Fruit fly (Drosophila melanogaster) whole organism, embryonic: ENCODE results near the gene dpr20.

Experiments used
- Atf6 ChIP-seq: fragments of 200-800 bp; sonication (Bioruptor generic); IDR thresholded peaks from 2 replicates; pipeline ENCODE4 v1.3.6; 2022; ENCODE audit warnings: missing biosample characterization, missing genetic modification characterization
- Awh ChIP-seq: fragments of 200-800 bp; sonication (Bioruptor generic); IDR thresholded peaks from 2 replicates; pipeline ENCODE4, ENCODE4 v1.3.6; 2022; ENCODE audit warnings: missing biosample characterization, missing genetic modification characterization
- CG10654 ChIP-seq: fragments of 200-800 bp; sonication (Bioruptor generic); optimal IDR thresholded peaks from 2 replicates; lab custom pipeline; 2016; ENCODE audit warnings: missing biosample characterization, missing genetic modification characterization
- CG11696 ChIP-seq: fragments of 200-800 bp; sonication (Bioruptor generic); IDR thresholded peaks from 2 replicates; pipeline ENCODE4 v1.3.6; 2022; ENCODE audit warnings: missing biosample characterization, missing genetic modification characterization
- CG12391 ChIP-seq: fragments of 200-800 bp; sonication (Bioruptor generic); optimal IDR thresholded peaks from 3 replicates; lab custom pipeline; 2018; ENCODE audit warnings: missing biosample characterization, mild to moderate bottlenecking, missing genetic modification characterization, moderate library complexity
- CG14014 ChIP-seq: fragments of 200-800 bp; sonication (Bioruptor generic); IDR thresholded peaks from 2 replicates; pipeline ENCODE4 v1.3.6; 2022; ENCODE audit warnings: missing biosample characterization, missing genetic modification characterization
- CG17359 ChIP-seq: fragments of 200-800 bp; sonication (Bioruptor generic); optimal IDR thresholded peaks from 3 replicates; lab custom pipeline; 2018; ENCODE audit warnings: missing biosample characterization, mild to moderate bottlenecking, missing genetic modification characterization, moderate library complexity
- CG17912 ChIP-seq: fragments of 200-800 bp; sonication (Bioruptor generic); optimal IDR thresholded peaks from 2 replicates; lab custom pipeline; 2018; ENCODE audit warnings: missing biosample characterization, mild to moderate bottlenecking, missing genetic modification characterization
- CG18619 ChIP-seq: fragments of 200-800 bp; sonication (Bioruptor generic); optimal IDR thresholded peaks from 3 replicates; lab custom pipeline; 2017; ENCODE audit warnings: missing biosample characterization, mild to moderate bottlenecking, missing genetic modification characterization
- CG3995 ChIP-seq: fragments of 200-800 bp; sonication (Bioruptor generic); optimal IDR thresholded peaks from 3 replicates; lab custom pipeline; 2016; ENCODE audit warnings: missing biosample characterization, missing genetic modification characterization
- CG6175 ChIP-seq: fragments of 200-800 bp; sonication (Bioruptor generic); IDR thresholded peaks from 3 replicates; pipeline ENCODE4 v1.3.6; 2022; ENCODE audit warnings: missing biosample characterization, missing genetic modification characterization
- CG6272 ChIP-seq: fragments of 200-800 bp; sonication (Bioruptor generic); IDR thresholded peaks from 2 replicates; pipeline ENCODE4 v1.3.6; 2022; ENCODE audit warnings: missing biosample characterization, missing genetic modification characterization
- CG7928 ChIP-seq: fragments of 200-800 bp; sonication (Bioruptor generic); optimal IDR thresholded peaks from 2 replicates; lab custom pipeline; 2017; ENCODE audit warnings: missing biosample characterization, mild to moderate bottlenecking, missing genetic modification characterization
- CG7963 ChIP-seq: fragments of 200-800 bp; sonication (Bioruptor generic); IDR thresholded peaks from 3 replicates; pipeline ENCODE4 v1.3.6; 2022; ENCODE audit warnings: missing biosample characterization, missing genetic modification characterization; ENCODE audit not compliant: partially characterized antibody
- CG8281 ChIP-seq: fragments of 200-800 bp; sonication (Bioruptor generic); optimal IDR thresholded peaks from 2 replicates; lab custom pipeline; 2018; ENCODE audit warnings: missing biosample characterization, mild to moderate bottlenecking, missing genetic modification characterization, moderate library complexity
- Ets65A ChIP-seq: fragments of 200-800 bp; sonication (Bioruptor generic); peaks from one replicate; lab custom pipeline; 2016; ENCODE audit warnings: missing biosample characterization, missing genetic modification characterization
- Gug ChIP-seq: fragments of 200-800 bp; sonication (Bioruptor generic); IDR thresholded peaks from 4 replicates; pipeline ENCODE4 v1.3.6; 2022; ENCODE audit warnings: missing biosample characterization, missing genetic modification characterization
- HLH3B ChIP-seq: fragments of 200-800 bp; sonication (Bioruptor generic); IDR thresholded peaks from 2 replicates; pipeline ENCODE4 v1.3.6; 2022; ENCODE audit warnings: missing biosample characterization, missing genetic modification characterization
- HmgZ ChIP-seq: fragments of 200-800 bp; sonication (Bioruptor generic); optimal IDR thresholded peaks from 2 replicates; lab custom pipeline; 2018; ENCODE audit warnings: missing biosample characterization, mild to moderate bottlenecking, missing genetic modification characterization
- Hr3 ChIP-seq: fragments of 200-800 bp; sonication (Bioruptor generic); optimal IDR thresholded peaks from 3 replicates; lab custom pipeline; 2016; ENCODE audit warnings: missing biosample characterization, missing genetic modification characterization
- Hr78 ChIP-seq, 2 experiments: fragments of 200-800 bp in 1 of 2; fragments of >200 bp in 1 of 2; sonication (Bioruptor generic) in 1 of 2; optimal IDR thresholded peaks; 2 replicates each; lab custom pipeline; 2017 to 2019; ENCODE audit warnings: missing biosample characterization in 2 of 2, missing genetic modification characterization in 2 of 2, mild to moderate bottlenecking in 1 of 2, moderate library complexity in 1 of 2
- MESR4 ChIP-seq: fragments of 200-800 bp; sonication (Bioruptor generic); optimal IDR thresholded peaks from 2 replicates; lab custom pipeline; 2018; ENCODE audit warnings: missing biosample characterization, mild to moderate bottlenecking, missing genetic modification characterization, moderate library complexity
- Nf-YB ChIP-seq: fragments of 200-800 bp; sonication (Bioruptor generic); optimal IDR thresholded peaks from 3 replicates; lab custom pipeline; 2019; ENCODE audit warnings: missing biosample characterization, mild to moderate bottlenecking, missing genetic modification characterization, moderate library complexity
- Nf-YC ChIP-seq: fragments of 200-800 bp; optimal IDR thresholded peaks from 3 replicates; lab custom pipeline; 2019; ENCODE audit warnings: missing biosample characterization, mild to moderate bottlenecking, missing genetic modification characterization, moderate library complexity
- Pdp1 ChIP-seq, 2 experiments: fragments of 200-800 bp; sonication (Bioruptor generic); optimal IDR thresholded peaks; 3 replicates each; lab custom pipeline; 2016; ENCODE audit warnings: missing biosample characterization in 2 of 2, missing genetic modification characterization in 2 of 2, mild to moderate bottlenecking in 1 of 2, moderate library complexity in 1 of 2
- Poxn ChIP-seq: fragments of 200-800 bp; sonication (Bioruptor generic); IDR thresholded peaks from 2 replicates; pipeline ENCODE4 v1.3.6; 2022; ENCODE audit warnings: missing biosample characterization, missing genetic modification characterization
- Ptx1 ChIP-seq: fragments of 200-800 bp; sonication (Bioruptor generic); IDR thresholded peaks from 2 replicates; pipeline ENCODE4 v1.3.6; 2022; ENCODE audit warnings: missing biosample characterization, missing genetic modification characterization
- Ravus ChIP-seq: fragments of 200-800 bp; sonication (Bioruptor generic); IDR thresholded peaks from 2 replicates; pipeline ENCODE4 v1.3.6; 2022; ENCODE audit warnings: missing biosample characterization, missing genetic modification characterization
- Six4 ChIP-seq: fragments of 200-800 bp; sonication (Bioruptor generic); optimal IDR thresholded peaks from 2 replicates; lab custom pipeline; 2016; ENCODE audit warnings: missing biosample characterization, missing genetic modification characterization
- Sox102F ChIP-seq: fragments of 200-800 bp; sonication (Bioruptor generic); optimal IDR thresholded peaks from 2 replicates; lab custom pipeline; 2018; ENCODE audit warnings: missing biosample characterization, mild to moderate bottlenecking, missing genetic modification characterization, moderate library complexity
- abd-A ChIP-seq: fragments of 200-800 bp; sonication (Bioruptor generic); optimal IDR thresholded peaks from 3 replicates; lab custom pipeline; 2019; ENCODE audit warnings: missing biosample characterization, mild to moderate bottlenecking, missing genetic modification characterization, moderate library complexity
- ara ChIP-seq: fragments of 200-800 bp; sonication (Bioruptor generic); IDR thresholded peaks from 2 replicates; pipeline ENCODE4 v1.3.6; 2022; ENCODE audit warnings: missing biosample characterization, missing genetic modification characterization
- bowl ChIP-seq: fragments of 200-800 bp; sonication (Bioruptor generic); IDR thresholded peaks from 2 replicates; pipeline ENCODE4 v1.3.6; 2022; ENCODE audit warnings: missing biosample characterization, missing genetic modification characterization
- caup ChIP-seq: fragments of 200-800 bp; sonication (Bioruptor generic); optimal IDR thresholded peaks from 3 replicates; lab custom pipeline; 2017; ENCODE audit warnings: missing biosample characterization, mild to moderate bottlenecking, missing genetic modification characterization, moderate library complexity; ENCODE audit not compliant: severe bottlenecking
- dm ChIP-seq: fragments of 200-800 bp; sonication (Bioruptor generic); optimal IDR thresholded peaks from 3 replicates; lab custom pipeline; 2016; ENCODE audit warnings: missing biosample characterization, missing genetic modification characterization
- en ChIP-seq: fragments of 200-800 bp; sonication (Bioruptor generic); optimal IDR thresholded peaks from 2 replicates; lab custom pipeline; 2016; ENCODE audit warnings: missing biosample characterization, missing genetic modification characterization
- esg ChIP-seq: fragments of 200-800 bp; sonication (Bioruptor generic); conservative IDR thresholded peaks from 2 replicates; pipeline ENCODE4 v1.3.6; 2022; ENCODE audit warnings: missing biosample characterization, missing genetic modification characterization
- exex ChIP-seq: fragments of 200-800 bp; sonication (Bioruptor generic); optimal IDR thresholded peaks from 4 replicates; lab custom pipeline; 2018; ENCODE audit warnings: missing biosample characterization, mild to moderate bottlenecking, missing genetic modification characterization, moderate library complexity
- eyg ChIP-seq: fragments of 200-800 bp; sonication (Bioruptor generic); optimal IDR thresholded peaks from 3 replicates; lab custom pipeline; 2016; ENCODE audit warnings: missing biosample characterization, missing genetic modification characterization
- ind ChIP-seq: fragments of 200-800 bp; sonication (Bioruptor generic); optimal IDR thresholded peaks from 3 replicates; lab custom pipeline; 2016; ENCODE audit warnings: missing biosample characterization, missing genetic modification characterization
- jigr1 ChIP-seq: fragments of 200-800 bp; sonication (Bioruptor generic); IDR thresholded peaks from 3 replicates; pipeline ENCODE4 v1.3.6; 2022; ENCODE audit warnings: missing biosample characterization, missing genetic modification characterization
- lov ChIP-seq, 2 experiments: fragments of 200-800 bp in 1 of 2; fragments of >200 bp in 1 of 2; sonication (Bioruptor generic) in 1 of 2; IDR thresholded peaks in 1 of 2; optimal IDR thresholded peaks in 1 of 2; 2 replicates in 1 of 2; 3 replicates in 1 of 2; pipeline versions ENCODE4 v1.3.6 to Lab custom; 2017 to 2022; ENCODE audit warnings: missing biosample characterization in 1 of 2, missing genetic modification characterization in 1 of 2
- nerfin-2 ChIP-seq: fragments of 200-800 bp; sonication (Bioruptor generic); IDR thresholded peaks from 2 replicates; pipeline ENCODE4 v1.3.6; 2022; ENCODE audit warnings: missing biosample characterization, missing genetic modification characterization; ENCODE audit not compliant: partially characterized antibody
- slbo ChIP-seq: fragments of 200-800 bp; sonication (Bioruptor generic); IDR thresholded peaks from 2 replicates; pipeline ENCODE4 v1.3.6; 2022; ENCODE audit warnings: missing biosample characterization, missing genetic modification characterization
- sr ChIP-seq: fragments of 200-800 bp; sonication (Bioruptor generic); IDR thresholded peaks from 3 replicates; pipeline ENCODE4 v1.3.6; 2022; ENCODE audit warnings: missing biosample characterization, missing genetic modification characterization
- ssp ChIP-seq: fragments of 200-800 bp; sonication (Bioruptor generic); IDR thresholded peaks from 2 replicates; pipeline ENCODE4 v1.3.6; 2022; ENCODE audit warnings: missing biosample characterization, missing genetic modification characterization
- stc ChIP-seq: fragments of 200-800 bp; sonication (Bioruptor generic); IDR thresholded peaks from 2 replicates; pipeline ENCODE4 v1.3.6; 2022; ENCODE audit warnings: missing biosample characterization, missing genetic modification characterization
- tx ChIP-seq: fragments of 200-800 bp; sonication (Bioruptor generic); optimal IDR thresholded peaks from 2 replicates; lab custom pipeline; 2016; ENCODE audit warnings: missing biosample characterization, missing genetic modification characterization
- wdn ChIP-seq: fragments of 200-800 bp; sonication (Bioruptor generic); IDR thresholded peaks from 2 replicates; pipeline ENCODE4 v1.3.6; 2022; ENCODE audit warnings: missing biosample characterization, missing genetic modification characterization
- zfh1 ChIP-seq: fragments of 200-800 bp; sonication (Bioruptor generic); IDR thresholded peaks from 3 replicates; pipeline ENCODE4 v1.3.6; 2022; ENCODE audit warnings: missing biosample characterization, missing genetic modification characterization

Gene dpr20

dm6 chr3L:819297-819886 lies 37.7 kb downstream of the dpr20 start (continued):
- peak; percentile 94 for TF ChIP-seq Sox102F (GFP tag; lab: Kevin White, UChicago)
- TF ChIP-seq CG17359 (tag; lab: Kevin White, UChicago), result peak; percentile 92
- peak; percentile 85 for TF ChIP-seq Six4 (GFP tag; lab: Kevin White, UChicago)
- TF ChIP-seq CG10654 (GFP tag; lab: Kevin White, UChicago), result peak; percentile 84
- peak; percentile 44 for TF ChIP-seq Ravus
- TF ChIP-seq tx, result peak; percentile 81
- peak; percentile 80 for TF ChIP-seq CG18619 (GFP tag; lab: Kevin White, UChicago)
- TF ChIP-seq Hr3 (GFP tag; lab: Kevin White, UChicago), result peak; percentile 78
- peak; percentile 56 for TF ChIP-seq CG7928
- peak; percentile 94 for TF ChIP-seq CG14014 (GFP tag; lab: Robert Waterston, UW)
- peak; percentile 48 for TF ChIP-seq CG3995 (GFP tag; lab: Kevin White, UChicago)
- TF ChIP-seq Pdp1 (GFP tag; optimal IDR thresholded peaks at IDR 0.05; lab: Kevin White, UChicago), result peak; percentile 86 to 90
- TF ChIP-seq Nf-YC, result peak; percentile 52
- peak; percentile 81 for TF ChIP-seq jigr1 (GFP tag; lab: Robert Waterston, UW)
- TF ChIP-seq CG6175 (GFP tag; lab: Robert Waterston, UW), result peak; percentile 87
- TF ChIP-seq abd-A (tag; lab: Kevin White, UChicago), result peak; percentile 77
- TF ChIP-seq sr (GFP tag; lab: Robert Waterston, UW), result peak; percentile 85
- peak; percentile 97 for TF ChIP-seq Ets65A (GFP tag; lab: Kevin White, UChicago)
- TF ChIP-seq wdn (GFP tag; lab: Robert Waterston, UW), result peak; percentile 81
- TF ChIP-seq Hr78 (GFP tag; optimal IDR thresholded peaks at IDR 0.05; lab: Kevin White, UChicago), result peak in 1 of 2 experiments; percentile 82
- peak; percentile 85 for TF ChIP-seq en (GFP tag; lab: Kevin White, UChicago)
- peak; percentile 94 for TF ChIP-seq Gug (GFP tag; lab: Robert Waterston, UW)
- peak; percentile 71 for TF ChIP-seq CG8281 (tag; lab: Kevin White, UChicago)
- TF ChIP-seq zfh1 (GFP tag; lab: Robert Waterston, UW), result peak; percentile 94
- peak; percentile 90 for TF ChIP-seq caup
- peak; percentile 88 for TF ChIP-seq CG11696 (GFP tag; lab: Robert Waterston, UW)
- TF ChIP-seq Ptx1 (GFP tag; lab: Robert Waterston, UW), result peak; percentile 96
- peak; percentile 67 for TF ChIP-seq CG17912
- TF ChIP-seq HmgZ (tag; lab: Kevin White, UChicago), result peak; percentile 77
- TF ChIP-seq lov (optimal IDR thresholded peaks at IDR 0.05; lab: Kevin White, UChicago), result no peak
- TF ChIP-seq lov (GFP tag; IDR thresholded peaks at IDR 0.05; lab: Robert Waterston, UW), result peak; percentile 93
- TF ChIP-seq CG7963, result no peak
- TF ChIP-seq ssp (GFP tag; lab: Robert Waterston, UW), result peak; percentile 82
- TF ChIP-seq slbo, result peak; percentile 95
- peak; percentile 94 for TF ChIP-seq stc (GFP tag; lab: Robert Waterston, UW)
- peak; percentile 86 for TF ChIP-seq CG6272 (GFP tag; lab: Robert Waterston, UW)
- TF ChIP-seq HLH3B (GFP tag; lab: Robert Waterston, UW), result peak; percentile 95
- peak; percentile 94 for TF ChIP-seq Awh (GFP tag; lab: Robert Waterston, UW)
- TF ChIP-seq Nf-YB (GFP tag; lab: Kevin White, UChicago), result peak; percentile 56
- TF ChIP-seq exex (tag; lab: Kevin White, UChicago), result peak; percentile 28
- TF ChIP-seq ara (GFP tag; lab: Robert Waterston, UW), result peak; percentile 91
- peak; percentile 92 for TF ChIP-seq esg (GFP tag; lab: Robert Waterston, UW)
- peak; percentile 84 for TF ChIP-seq eyg (GFP tag; lab: Kevin White, UChicago)
- TF ChIP-seq ind, result peak; percentile 92
- TF ChIP-seq MESR4 (GFP tag; lab: Kevin White, UChicago), result peak; percentile 9
- TF ChIP-seq Poxn (GFP tag; lab: Robert Waterston, UW), result peak; percentile 33; the same call in 1 of the 2 replicates
- no peak for TF ChIP-seq nerfin-2 (GFP tag; lab: Robert Waterston, UW)
- peak; percentile 84 for TF ChIP-seq CG12391 (tag; lab: Kevin White, UChicago)
- peak; percentile 93 for TF ChIP-seq Atf6 (GFP tag; lab: Robert Waterston, UW)
- TF ChIP-seq bowl (GFP tag; lab: Robert Waterston, UW), result peak; percentile 89
- TF ChIP-seq dm (GFP tag; lab: Kevin White, UChicago), result peak; percentile 79
